Fruit fly (Drosophila melanogaster) whole organism, embryonic: ENCODE data around the gene ca.

Experiments
- BEAF-32 ChIP-seq: fragments of 200-800 bp; sonication (Bioruptor generic); optimal IDR thresholded peaks from 3 replicates; lab custom pipeline; 2017; ENCODE audit warnings: missing biosample characterization, missing genetic modification characterization, mild to moderate bottlenecking, moderate library complexity, missing genetic modification reagents
- CG10959 ChIP-seq: fragments of 200-800 bp; sonication (Bioruptor generic); IDR thresholded peaks from 2 replicates; pipeline ENCODE4 v1.3.6; 2022; ENCODE audit warnings: missing biosample characterization, missing genetic modification characterization
- CG12155 ChIP-seq: fragments of 200-800 bp; sonication (Bioruptor generic); optimal IDR thresholded peaks from 3 replicates; lab custom pipeline; 2016; ENCODE audit warnings: missing biosample characterization, missing genetic modification characterization
- CG12391 ChIP-seq: fragments of 200-800 bp; sonication (Bioruptor generic); optimal IDR thresholded peaks from 3 replicates; lab custom pipeline; 2018; ENCODE audit warnings: missing biosample characterization, mild to moderate bottlenecking, missing genetic modification characterization, moderate library complexity
- CG16779 ChIP-seq: fragments of 200-800 bp; sonication (Bioruptor generic); IDR thresholded peaks from 2 replicates; pipeline ENCODE4 v1.3.6; 2022; ENCODE audit warnings: missing biosample characterization, missing genetic modification characterization
- CG18476 ChIP-seq: fragments of 200-800 bp; sonication (Bioruptor generic); optimal IDR thresholded peaks from 2 replicates; lab custom pipeline; 2016; ENCODE audit warnings: missing biosample characterization, mild to moderate bottlenecking, missing genetic modification characterization
- CG2116 ChIP-seq: fragments of 200-800 bp; sonication (Bioruptor generic); optimal IDR thresholded peaks from 3 replicates; lab custom pipeline; 2018; ENCODE audit warnings: missing biosample characterization, mild to moderate bottlenecking, missing genetic modification characterization
- CG32532 ChIP-seq: fragments of 200-800 bp; sonication (Bioruptor generic); IDR thresholded peaks from 2 replicates; pipeline ENCODE4 v1.3.6; 2022; ENCODE audit warnings: missing biosample characterization, missing genetic modification characterization
- CG3281 ChIP-seq: fragments of 200-800 bp; sonication (Bioruptor generic); optimal IDR thresholded peaks from 3 replicates; lab custom pipeline; 2017; ENCODE audit warnings: missing biosample characterization, mild to moderate bottlenecking, missing genetic modification characterization
- CG4617 ChIP-seq: fragments of 200-800 bp; sonication (Bioruptor generic); optimal IDR thresholded peaks from 3 replicates; lab custom pipeline; 2016; ENCODE audit warnings: missing biosample characterization, missing genetic modification characterization, borderline replicate concordance
- CG5245 ChIP-seq: fragments of 200-800 bp; sonication (Bioruptor generic); optimal IDR thresholded peaks from 3 replicates; lab custom pipeline; 2016; ENCODE audit warnings: missing biosample characterization, missing genetic modification characterization
- CG5953 ChIP-seq: fragments of 200-800 bp; sonication (Bioruptor generic); IDR thresholded peaks from 2 replicates; pipeline ENCODE4 v1.3.6; 2022; ENCODE audit warnings: missing biosample characterization, missing genetic modification characterization
- CG7786 ChIP-seq: fragments of 200-800 bp; sonication (Bioruptor generic); optimal IDR thresholded peaks from 2 replicates; lab custom pipeline; 2016; ENCODE audit warnings: missing biosample characterization, missing genetic modification characterization
- CG7839 ChIP-seq: fragments of 200-800 bp; sonication (Bioruptor generic); optimal IDR thresholded peaks from 3 replicates; lab custom pipeline; 2018; ENCODE audit warnings: missing biosample characterization, mild to moderate bottlenecking, missing genetic modification characterization, moderate library complexity
- CG7963 ChIP-seq: fragments of 200-800 bp; sonication (Bioruptor generic); IDR thresholded peaks from 3 replicates; pipeline ENCODE4 v1.3.6; 2022; ENCODE audit warnings: missing biosample characterization, missing genetic modification characterization; ENCODE audit not compliant: partially characterized antibody
- CG9215 ChIP-seq: fragments of 200-800 bp; sonication (Bioruptor generic); IDR thresholded peaks from 2 replicates; pipeline ENCODE4 v1.3.6; 2022; ENCODE audit warnings: missing biosample characterization, missing genetic modification characterization
- CG9797 ChIP-seq: fragments of 200-800 bp; sonication (Bioruptor generic); optimal IDR thresholded peaks from 3 replicates; lab custom pipeline; 2018; ENCODE audit warnings: missing biosample characterization, mild to moderate bottlenecking, missing genetic modification characterization
- Dp ChIP-seq: fragments of 200-800 bp; sonication (Bioruptor generic); optimal IDR thresholded peaks from 2 replicates; lab custom pipeline; 2018; ENCODE audit warnings: missing biosample characterization, mild to moderate bottlenecking, missing genetic modification characterization, moderate library complexity
- Elba2 ChIP-seq: fragments of 200-800 bp; sonication (Bioruptor generic); optimal IDR thresholded peaks from 3 replicates; lab custom pipeline; 2016; ENCODE audit warnings: missing biosample characterization, missing genetic modification characterization
- Fer2 ChIP-seq: fragments of 200-800 bp; sonication (Bioruptor generic); optimal IDR thresholded peaks from 2 replicates; lab custom pipeline; 2018; ENCODE audit warnings: missing biosample characterization, mild to moderate bottlenecking, missing genetic modification characterization, moderate library complexity
- H15 ChIP-seq: fragments of 200-800 bp; sonication (Bioruptor generic); IDR thresholded peaks from 3 replicates; pipeline ENCODE4 v1.3.6; 2022; ENCODE audit warnings: missing biosample characterization, missing genetic modification characterization
- HLH3B ChIP-seq: fragments of 200-800 bp; sonication (Bioruptor generic); IDR thresholded peaks from 2 replicates; pipeline ENCODE4 v1.3.6; 2022; ENCODE audit warnings: missing biosample characterization, missing genetic modification characterization
- HmgD ChIP-seq: fragments of 200-800 bp; sonication (Bioruptor generic); optimal IDR thresholded peaks from 3 replicates; lab custom pipeline; 2016; ENCODE audit warnings: missing biosample characterization, missing genetic modification characterization
- HmgZ ChIP-seq: fragments of 200-800 bp; sonication (Bioruptor generic); optimal IDR thresholded peaks from 2 replicates; lab custom pipeline; 2018; ENCODE audit warnings: missing biosample characterization, mild to moderate bottlenecking, missing genetic modification characterization
- MESR4 ChIP-seq: fragments of 200-800 bp; sonication (Bioruptor generic); optimal IDR thresholded peaks from 2 replicates; lab custom pipeline; 2018; ENCODE audit warnings: missing biosample characterization, mild to moderate bottlenecking, missing genetic modification characterization, moderate library complexity
- Max ChIP-seq: fragments of 200-800 bp; sonication (Bioruptor generic); optimal IDR thresholded peaks from 2 replicates; lab custom pipeline; 2016; ENCODE audit warnings: missing biosample characterization, mild to moderate bottlenecking, missing genetic modification characterization
- Myb ChIP-seq: fragments of 200-800 bp; sonication (Bioruptor generic); optimal IDR thresholded peaks from 2 replicates; lab custom pipeline; 2016; ENCODE audit warnings: missing biosample characterization, missing genetic modification characterization
- NC2β ChIP-seq: fragments of 200-800 bp; sonication (Bioruptor generic); optimal IDR thresholded peaks from 2 replicates; lab custom pipeline; 2016; ENCODE audit warnings: missing biosample characterization, missing genetic modification characterization
- Stat92E ChIP-seq, 3 experiments: fragments of >200 bp in 2 of 3; fragments of 200-800 bp in 1 of 3; sonication (Bioruptor generic) in 1 of 3; optimal IDR thresholded peaks; 2 replicates each; lab custom pipeline; 2017 to 2019; ENCODE audit warnings: missing biosample characterization in 3 of 3, missing genetic modification characterization in 3 of 3, mild to moderate bottlenecking in 1 of 3, moderate library complexity in 1 of 3
- ato ChIP-seq: fragments of 200-800 bp; sonication (Bioruptor generic); IDR thresholded peaks from 2 replicates; pipeline ENCODE4 v1.3.6; 2022; ENCODE audit warnings: missing biosample characterization, missing genetic modification characterization; ENCODE audit not compliant: partially characterized antibody
- bigmax ChIP-seq: fragments of 200-800 bp; sonication (Bioruptor generic); optimal IDR thresholded peaks from 2 replicates; lab custom pipeline; 2018; ENCODE audit warnings: missing biosample characterization, mild to moderate bottlenecking, missing genetic modification characterization
- br ChIP-seq: fragments of >200 bp; optimal IDR thresholded peaks from 2 replicates; lab custom pipeline; 2017
- bsh ChIP-seq, 2 experiments: fragments of 200-800 bp; sonication (Bioruptor generic); optimal IDR thresholded peaks; 2 replicates each; lab custom pipeline; 2017 to 2018; ENCODE audit warnings: mild to moderate bottlenecking in 2 of 2, missing biosample characterization in 2 of 2, missing genetic modification characterization in 2 of 2, moderate library complexity in 1 of 2
- cad ChIP-seq: fragments of >200 bp; optimal IDR thresholded peaks from 2 replicates; lab custom pipeline; 2017; ENCODE audit warnings: missing biosample characterization, missing genetic modification characterization
- da ChIP-seq: fragments of 200-800 bp; sonication (Bioruptor generic); optimal IDR thresholded peaks from 2 replicates; lab custom pipeline; 2016; ENCODE audit warnings: missing biosample characterization, missing genetic modification characterization
- danr ChIP-seq: fragments of 200-800 bp; sonication (Bioruptor generic); IDR thresholded peaks from 2 replicates; pipeline ENCODE4 v1.3.6; 2022; ENCODE audit warnings: missing biosample characterization, missing genetic modification characterization
- disco-r ChIP-seq: fragments of 200-800 bp; sonication (Bioruptor generic); optimal IDR thresholded peaks from 2 replicates; lab custom pipeline; 2016; ENCODE audit warnings: missing biosample characterization, missing genetic modification characterization
- esg ChIP-seq: fragments of 200-800 bp; sonication (Bioruptor generic); conservative IDR thresholded peaks from 2 replicates; pipeline ENCODE4 v1.3.6; 2022; ENCODE audit warnings: missing biosample characterization, missing genetic modification characterization
- fd102C ChIP-seq: fragments of 200-800 bp; sonication (Bioruptor generic); optimal IDR thresholded peaks from 2 replicates; lab custom pipeline; 2018; ENCODE audit warnings: missing biosample characterization, mild to moderate bottlenecking, missing genetic modification characterization, moderate library complexity
- hb ChIP-seq: fragments of 200-800 bp; sonication (Bioruptor generic); IDR thresholded peaks from 3 replicates; pipeline ENCODE4 v1.3.6; 2022; ENCODE audit warnings: missing biosample characterization, missing genetic modification characterization; ENCODE audit not compliant: partially characterized antibody
- nmo ChIP-seq: fragments of 200-800 bp; sonication (Bioruptor generic); optimal IDR thresholded peaks from 2 replicates; lab custom pipeline; 2018; ENCODE audit warnings: missing biosample characterization, mild to moderate bottlenecking, missing genetic modification characterization, moderate library complexity
- org-1 ChIP-seq: fragments of 200-800 bp; sonication (Bioruptor generic); optimal IDR thresholded peaks from 2 replicates; lab custom pipeline; 2017; ENCODE audit warnings: missing biosample characterization, missing genetic modification characterization
- phol ChIP-seq: fragments of 200-800 bp; sonication (Bioruptor generic); optimal IDR thresholded peaks from 3 replicates; lab custom pipeline; 2018; ENCODE audit warnings: missing biosample characterization, mild to moderate bottlenecking, missing genetic modification characterization, moderate library complexity
- pros ChIP-seq: fragments of 200-800 bp; sonication (Bioruptor generic); optimal IDR thresholded peaks from 3 replicates; lab custom pipeline; 2019; ENCODE audit warnings: missing biosample characterization, mild to moderate bottlenecking, missing genetic modification characterization, moderate library complexity
- ranshi ChIP-seq: fragments of 200-800 bp; sonication (Bioruptor generic); IDR thresholded peaks from 2 replicates; pipeline ENCODE4 v1.3.6; 2022; ENCODE audit warnings: missing biosample characterization, missing genetic modification characterization
- sob ChIP-seq: fragments of 200-800 bp; sonication (Bioruptor generic); IDR thresholded peaks from 2 replicates; pipeline ENCODE4 v1.3.6; 2022; ENCODE audit warnings: missing biosample characterization, missing genetic modification characterization
- tap ChIP-seq: fragments of 200-800 bp; optimal IDR thresholded peaks from 3 replicates; lab custom pipeline; 2019; ENCODE audit warnings: missing biosample characterization, mild to moderate bottlenecking, missing genetic modification characterization, moderate library complexity
- tio ChIP-seq: fragments of 200-800 bp; sonication (Bioruptor generic); optimal IDR thresholded peaks from 2 replicates; lab custom pipeline; 2017; ENCODE audit warnings: missing biosample characterization, missing genetic modification characterization, inconsistent platforms
- tll ChIP-seq, 2 experiments: fragments of 200-800 bp in 1 of 2; fragments of >200 bp in 1 of 2; sonication (Bioruptor generic) in 1 of 2; optimal IDR thresholded peaks; 2 replicates each; lab custom pipeline; 2017 to 2019; ENCODE audit warnings: missing biosample characterization in 2 of 2, missing genetic modification characterization in 2 of 2, mild to moderate bottlenecking in 1 of 2, moderate library complexity in 1 of 2
- unc-4 ChIP-seq: fragments of 200-800 bp; sonication (Bioruptor generic); IDR thresholded peaks from 2 replicates; pipeline ENCODE4 v1.3.6; 2022; ENCODE audit warnings: missing biosample characterization, missing genetic modification characterization; ENCODE audit not compliant: partially characterized antibody
- zf30C ChIP-seq: fragments of 200-800 bp; sonication (Bioruptor generic); optimal IDR thresholded peaks from 3 replicates; lab custom pipeline; 2018; ENCODE audit warnings: missing biosample characterization, mild to moderate bottlenecking, missing genetic modification characterization

Gene ca

DNA sequence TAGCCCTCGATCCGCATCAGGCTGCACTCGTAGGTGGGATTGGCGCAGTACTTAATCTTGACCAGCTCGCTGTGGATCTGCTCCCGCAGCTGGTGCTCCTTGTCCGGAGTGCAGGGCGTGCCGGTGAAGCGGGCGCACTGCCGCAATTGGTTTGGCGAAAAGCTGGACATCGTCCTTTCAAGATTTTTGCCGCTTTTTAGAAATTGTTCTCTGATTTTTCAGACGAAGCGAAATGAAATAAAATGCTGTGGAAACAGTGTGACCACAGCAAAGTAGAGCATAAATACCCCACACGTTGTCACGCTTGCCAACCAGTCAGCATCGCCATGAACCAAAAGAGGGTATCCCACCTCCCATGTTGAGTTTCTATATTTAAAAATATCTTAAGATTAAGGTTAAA lies 50.6 kb downstream of the ca start, which contains the start of gene dgt1 (continued):
- no peak for TF ChIP-seq CG18476 (GFP tag; lab: Kevin White, UChicago)
- no peak for TF ChIP-seq hb
- peak; percentile 88 for TF ChIP-seq CG4617
- no peak for TF ChIP-seq zf30C (GFP tag; lab: Kevin White, UChicago)
- TF ChIP-seq bigmax (GFP tag; lab: Kevin White, UChicago): peak; percentile 90
- TF ChIP-seq nmo (GFP tag; lab: Kevin White, UChicago): peak; percentile 6
- TF ChIP-seq CG16779: no peak
- TF ChIP-seq CG3281 (GFP tag; lab: Kevin White, UChicago): no peak
- no peak for TF ChIP-seq Stat92E (GFP tag; optimal IDR thresholded peaks at IDR 0.05; lab: Kevin White, UChicago)
- no peak for TF ChIP-seq CG10959
- no peak for TF ChIP-seq NC2β (GFP tag; lab: Kevin White, UChicago)
- TF ChIP-seq CG9797 (GFP tag; lab: Kevin White, UChicago): peak; percentile 88
- TF ChIP-seq disco-r: no peak
- no peak for TF ChIP-seq H15
- no peak for TF ChIP-seq CG5953 (GFP tag; lab: Robert Waterston, UW)
- no peak for TF ChIP-seq sob (GFP tag; lab: Robert Waterston, UW)
- no peak for TF ChIP-seq tap (tag; lab: Kevin White, UChicago)
- TF ChIP-seq CG9215: no peak
- TF ChIP-seq pros (GFP tag; lab: Kevin White, UChicago): no peak
- TF ChIP-seq fd102C: no peak
- peak; percentile 5 for TF ChIP-seq HmgD
- TF ChIP-seq org-1 (GFP tag; lab: Kevin White, UChicago): no peak
- peak; percentile 14 for TF ChIP-seq phol (tag; lab: Kevin White, UChicago)
- no peak for TF ChIP-seq bsh (GFP tag; optimal IDR thresholded peaks at IDR 0.05; lab: Kevin White, UChicago)
- no peak for TF ChIP-seq da (GFP tag; lab: Kevin White, UChicago)
- TF ChIP-seq Elba2 (GFP tag; lab: Kevin White, UChicago): peak; percentile 40
- TF ChIP-seq CG2116 (GFP tag; lab: Kevin White, UChicago): peak; percentile 29
- peak; percentile 95 for TF ChIP-seq MESR4
- no peak for TF ChIP-seq cad (GFP tag; lab: Kevin White, UChicago)
- TF ChIP-seq tio: no peak
- TF ChIP-seq HLH3B (GFP tag; lab: Robert Waterston, UW): no peak
- no peak for TF ChIP-seq danr (GFP tag; lab: Robert Waterston, UW)
- TF ChIP-seq br (lab: Kevin White, UChicago): no peak
- TF ChIP-seq ranshi (GFP tag; lab: Robert Waterston, UW): no peak
- TF ChIP-seq esg: no peak
- peak; percentile 63 for TF ChIP-seq HmgZ (tag; lab: Kevin White, UChicago)
- peak; percentile 67 for TF ChIP-seq Myb (GFP tag; lab: Kevin White, UChicago)
- TF ChIP-seq BEAF-32 (GFP tag; lab: Kevin White, UChicago): peak; percentile 38
- no peak for TF ChIP-seq Fer2 (tag; lab: Kevin White, UChicago)
- TF ChIP-seq unc-4 (GFP tag; lab: Robert Waterston, UW): 0 out of 2 replicates have a peak, but pooled peaks have one; percentile 16
- peak; percentile 37 for TF ChIP-seq Max (GFP tag; lab: Kevin White, UChicago)
- TF ChIP-seq CG7839: no peak
- no peak for TF ChIP-seq CG32532 (GFP tag; lab: Robert Waterston, UW)
- peak; percentile 93 for TF ChIP-seq Dp
- TF ChIP-seq tll (GFP tag; optimal IDR thresholded peaks at IDR 0.05; lab: Kevin White, UChicago): no peak
- TF ChIP-seq CG12155: peak; percentile 78
- TF ChIP-seq CG5245 (GFP tag; lab: Kevin White, UChicago): no peak
- 0 out of 2 replicates have a peak, but pooled peaks have one; percentile 29 for TF ChIP-seq ato (GFP tag; lab: Robert Waterston, UW)
- TF ChIP-seq CG12391 (tag; lab: Kevin White, UChicago): no peak
- TF ChIP-seq CG7786: no peak
- no peak for TF ChIP-seq CG7963 (GFP tag; lab: Robert Waterston, UW)
